Fruit fly (Drosophila melanogaster) Kc167 (cell line): Measurements from ENCODE around the gene Orc2.

Experiments
- Myc ChIP-seq: fragments of >200 bp; optimal IDR thresholded peaks from 2 replicates; lab custom pipeline; 2017; ENCODE audit warnings: missing external identifiers
- Sin3A ChIP-seq: fragments of >200 bp; optimal IDR thresholded peaks from 2 replicates; lab custom pipeline; 2018; ENCODE audit warnings: missing external identifiers
- h ChIP-seq: fragments of >200 bp; optimal IDR thresholded peaks from 3 replicates; lab custom pipeline; 2018; ENCODE audit warnings: missing external identifiers
- psq ChIP-seq: fragments of >200 bp; optimal IDR thresholded peaks from 2 replicates; lab custom pipeline; 2017; ENCODE audit warnings: missing external identifiers

dm6 chr3R:13918045-13918444, 46.6 kb upstream of the Orc2 start:
- TF ChIP-seq Myc (lab: Kevin White, UChicago) (no peak), psq (no peak), Sin3A (lab: Kevin White, UChicago) (no peak), h (lab: Kevin White, UChicago) (no peak)
